Worm (Caenorhabditis elegans) whole organism, L4 larva: Measurements from ENCODE around the gene C09E7.4.

Source experiments
- lsy-2 ChIP-seq, 2 experiments: fragments of 150-350 bp in 1 of 2; sonication (generic microtip) in 1 of 2; optimal IDR thresholded peaks; 2 replicates each; lab custom pipeline; 2014 to 2017; ENCODE audit warnings: missing biosample characterization in 2 of 2, missing genetic modification characterization in 2 of 2
- unc-62 ChIP-seq, 3 experiments: fragments of 150-350 bp in 1 of 3; sonication (generic microtip); optimal IDR thresholded peaks in 2 of 3; peaks in 1 of 3; 1 replicate in 1 of 3; 2 replicates in 2 of 3; lab custom pipeline; 2014 to 2017; ENCODE audit warnings: missing biosample characterization in 3 of 3, missing genetic modification characterization in 3 of 3, missing genetic modification reagents in 3 of 3, missing genotype in 1 of 3

- TF ChIP-seq unc-62 (GFP tag; optimal IDR thresholded peaks at IDR 0.05 in 1 of 2; lab: Kevin White, UChicago) (no peak), unc-62 (tag; optimal IDR thresholded peaks at IDR 0.05; lab: Kevin White, UChicago) (no peak), lsy-2 (tag; optimal IDR thresholded peaks at IDR 0.05; lab: Kevin White, UChicago) (no peak)
These were observed 5.7 kb downstream of the C09E7.4 start, which contains the start of gene C09E7.11 for ce11 chrIII:6531099-6531498.
